Fruit fly (Drosophila melanogaster) whole organism: ENCODE results near the gene Hpd.

Experiments used
- Dll ChIP-seq: fragments of >200 bp; optimal IDR thresholded peaks from 2 replicates; lab custom pipeline; 2017
- pan ChIP-seq: fragments of >200 bp; optimal IDR thresholded peaks from 2 replicates; lab custom pipeline; 2017
- psq ChIP-seq: fragments of >200 bp; optimal IDR thresholded peaks from 2 replicates; lab custom pipeline; 2017
- usp ChIP-seq: fragments of >200 bp; optimal IDR thresholded peaks from 2 replicates; lab custom pipeline; 2017; ENCODE audit warnings: missing biosample characterization, missing genetic modification characterization, mixed read lengths

- TF ChIP-seq Dll (lab: Kevin White, UChicago) (no peak), pan (lab: Kevin White, UChicago) (no peak), psq (no peak), usp (GFP tag; lab: Kevin White, UChicago) (no peak)
Observed at dm6 chr3L:20471499-20472313, 32.0 kb upstream of the Hpd start.
